Fruit fly (Drosophila melanogaster) whole organism, embryonic: ENCODE results near the gene CG42809.

ENCODE experiments used
- ATbp ChIP-seq: fragments of 200-800 bp; sonication (Bioruptor generic); optimal IDR thresholded peaks from 2 replicates; lab custom pipeline; 2017; ENCODE audit warnings: missing biosample characterization, mild to moderate bottlenecking, missing genetic modification characterization, missing genetic modification reagents
- Abd-B ChIP-seq: fragments of 200-800 bp; sonication (Bioruptor generic); optimal IDR thresholded peaks from 2 replicates; lab custom pipeline; 2018; ENCODE audit warnings: missing biosample characterization, mild to moderate bottlenecking, missing genetic modification characterization, moderate library complexity
- CG13287 ChIP-seq: fragments of 200-800 bp; sonication (Bioruptor generic); IDR thresholded peaks from 2 replicates; pipeline ENCODE4 v1.3.6; 2022; ENCODE audit warnings: missing biosample characterization, missing genetic modification characterization; ENCODE audit not compliant: partially characterized antibody
- CG17186 ChIP-seq: fragments of 200-800 bp; sonication (Bioruptor generic); optimal IDR thresholded peaks from 3 replicates; lab custom pipeline; 2017; ENCODE audit warnings: missing biosample characterization, missing genetic modification reagents, missing genetic modification characterization
- CG1792 ChIP-seq: fragments of 200-800 bp; sonication (Bioruptor generic); optimal IDR thresholded peaks from 2 replicates; lab custom pipeline; 2016; ENCODE audit warnings: missing biosample characterization, missing genetic modification characterization
- CG2116 ChIP-seq: fragments of 200-800 bp; sonication (Bioruptor generic); optimal IDR thresholded peaks from 3 replicates; lab custom pipeline; 2018; ENCODE audit warnings: missing biosample characterization, mild to moderate bottlenecking, missing genetic modification characterization
- CG2120 ChIP-seq: fragments of 200-800 bp; sonication (Bioruptor generic); optimal IDR thresholded peaks from 3 replicates; lab custom pipeline; 2016; ENCODE audit warnings: missing biosample characterization, missing genetic modification characterization
- CG2678 ChIP-seq: fragments of 200-800 bp; sonication (Bioruptor generic); optimal IDR thresholded peaks from 3 replicates; lab custom pipeline; 2019; ENCODE audit warnings: missing biosample characterization, mild to moderate bottlenecking, missing genetic modification characterization, moderate library complexity
- CG31224 ChIP-seq: fragments of 200-800 bp; sonication (Bioruptor generic); IDR thresholded peaks from 2 replicates; pipeline ENCODE4 v1.3.6; 2022; ENCODE audit warnings: missing biosample characterization, missing genetic modification characterization
- CG33213 ChIP-seq: fragments of 200-800 bp; sonication (Bioruptor generic); optimal IDR thresholded peaks from 3 replicates; lab custom pipeline; 2016; ENCODE audit warnings: missing biosample characterization, missing genetic modification characterization
- CG4854 ChIP-seq: fragments of 200-800 bp; sonication (Bioruptor generic); optimal IDR thresholded peaks from 2 replicates; lab custom pipeline; 2016; ENCODE audit warnings: missing biosample characterization, missing genetic modification characterization, inconsistent platforms
- CG7786 ChIP-seq: fragments of 200-800 bp; sonication (Bioruptor generic); optimal IDR thresholded peaks from 2 replicates; lab custom pipeline; 2016; ENCODE audit warnings: missing biosample characterization, missing genetic modification characterization
- CG7963 ChIP-seq: fragments of 200-800 bp; sonication (Bioruptor generic); IDR thresholded peaks from 3 replicates; pipeline ENCODE4 v1.3.6; 2022; ENCODE audit warnings: missing biosample characterization, missing genetic modification characterization; ENCODE audit not compliant: partially characterized antibody
- CG8281 ChIP-seq: fragments of 200-800 bp; sonication (Bioruptor generic); optimal IDR thresholded peaks from 2 replicates; lab custom pipeline; 2018; ENCODE audit warnings: missing biosample characterization, mild to moderate bottlenecking, missing genetic modification characterization, moderate library complexity
- CG9215 ChIP-seq: fragments of 200-800 bp; sonication (Bioruptor generic); IDR thresholded peaks from 2 replicates; pipeline ENCODE4 v1.3.6; 2022; ENCODE audit warnings: missing biosample characterization, missing genetic modification characterization
- CG9817 ChIP-seq: fragments of 200-800 bp; sonication (Bioruptor generic); optimal IDR thresholded peaks from 2 replicates; lab custom pipeline; 2018; ENCODE audit warnings: missing biosample characterization, mild to moderate bottlenecking, missing genetic modification characterization, moderate library complexity
- CG9876 ChIP-seq: fragments of 200-800 bp; sonication (Bioruptor generic); optimal IDR thresholded peaks from 2 replicates; lab custom pipeline; 2016; ENCODE audit warnings: missing biosample characterization, missing genetic modification characterization
- D19A ChIP-seq: fragments of 200-800 bp; optimal IDR thresholded peaks from 3 replicates; lab custom pipeline; 2019; ENCODE audit warnings: missing biosample characterization, mild to moderate bottlenecking, missing genetic modification characterization, moderate library complexity
- Doc2 ChIP-seq: fragments of 200-800 bp; sonication (Bioruptor generic); IDR thresholded peaks from 2 replicates; pipeline ENCODE4 v1.3.6; 2022; ENCODE audit warnings: missing biosample characterization, missing genetic modification characterization
- GATAe ChIP-seq: fragments of 200-800 bp; sonication (Bioruptor generic); conservative IDR thresholded peaks from 2 replicates; pipeline ENCODE4 v1.3.6; 2022; ENCODE audit warnings: missing biosample characterization, missing genetic modification characterization
- HLH54F ChIP-seq: fragments of 200-800 bp; sonication (Bioruptor generic); optimal IDR thresholded peaks from 3 replicates; lab custom pipeline; 2016; ENCODE audit warnings: missing biosample characterization, missing genetic modification characterization
- Hey ChIP-seq: fragments of 200-800 bp; sonication (Bioruptor generic); optimal IDR thresholded peaks from 3 replicates; lab custom pipeline; 2018; ENCODE audit warnings: missing biosample characterization, mild to moderate bottlenecking, missing genetic modification characterization
- Hmr ChIP-seq: fragments of 200-800 bp; sonication (Bioruptor generic); optimal IDR thresholded peaks from 3 replicates; lab custom pipeline; 2017; ENCODE audit warnings: mild to moderate bottlenecking, missing biosample characterization, missing genetic modification reagents, missing genetic modification characterization
- Hsf ChIP-seq: fragments of 200-800 bp; sonication (Bioruptor generic); optimal IDR thresholded peaks from 3 replicates; lab custom pipeline; 2016; ENCODE audit warnings: missing biosample characterization, missing genetic modification characterization
- Mad ChIP-seq: fragments of 200-800 bp; sonication (Bioruptor generic); optimal IDR thresholded peaks from 2 replicates; lab custom pipeline; 2016; ENCODE audit warnings: missing biosample characterization, missing genetic modification characterization
- Myb ChIP-seq: fragments of 200-800 bp; sonication (Bioruptor generic); optimal IDR thresholded peaks from 2 replicates; lab custom pipeline; 2016; ENCODE audit warnings: missing biosample characterization, missing genetic modification characterization
- NfI ChIP-seq: fragments of 200-800 bp; sonication (Bioruptor generic); optimal IDR thresholded peaks from 3 replicates; lab custom pipeline; 2018; ENCODE audit warnings: missing biosample characterization, mild to moderate bottlenecking, missing genetic modification characterization, moderate library complexity
- Opbp ChIP-seq: fragments of 200-800 bp; sonication (Bioruptor generic); IDR thresholded peaks from 3 replicates; pipeline ENCODE4 v1.3.6; 2022; ENCODE audit warnings: missing biosample characterization, missing genetic modification characterization; ENCODE audit not compliant: partially characterized antibody
- Rfx ChIP-seq: fragments of 200-800 bp; sonication (Bioruptor generic); IDR thresholded peaks from 2 replicates; pipeline ENCODE4 v1.3.6; 2022; ENCODE audit warnings: missing biosample characterization, missing genetic modification characterization
- Scr ChIP-seq: fragments of 200-800 bp; sonication (Bioruptor generic); IDR thresholded peaks from 2 replicates; pipeline ENCODE4 v1.3.6; 2022; ENCODE audit warnings: missing biosample characterization, missing genetic modification characterization; ENCODE audit not compliant: partially characterized antibody
- Sox102F ChIP-seq: fragments of 200-800 bp; sonication (Bioruptor generic); optimal IDR thresholded peaks from 2 replicates; lab custom pipeline; 2018; ENCODE audit warnings: missing biosample characterization, mild to moderate bottlenecking, missing genetic modification characterization, moderate library complexity
- Trl ChIP-seq, 3 experiments: fragments of >200 bp in 2 of 3; fragments of 200-800 bp in 1 of 3; sonication (Bioruptor generic) in 1 of 3; optimal IDR thresholded peaks; 2 replicates in 1 of 3; 3 replicates in 2 of 3; lab custom pipeline; 2016 to 2017; ENCODE audit warnings: missing biosample characterization in 1 of 3, missing genetic modification characterization in 1 of 3
- chm ChIP-seq: fragments of 200-800 bp; sonication (Bioruptor generic); IDR thresholded peaks from 2 replicates; pipeline ENCODE4 v1.3.6; 2022; ENCODE audit warnings: missing biosample characterization, missing genetic modification characterization
- dati ChIP-seq: fragments of 200-800 bp; sonication (Bioruptor generic); IDR thresholded peaks from 2 replicates; pipeline ENCODE4 v1.3.6; 2022; ENCODE audit warnings: missing biosample characterization, missing genetic modification characterization
- eve ChIP-seq, 2 experiments: fragments of >200 bp; optimal IDR thresholded peaks; 2 replicates each; lab custom pipeline; 2017; ENCODE audit warnings: missing biosample characterization in 2 of 2, missing genetic modification characterization in 2 of 2
- fu2 ChIP-seq: fragments of 200-800 bp; sonication (Bioruptor generic); optimal IDR thresholded peaks from 2 replicates; lab custom pipeline; 2016; ENCODE audit warnings: missing biosample characterization, missing genetic modification characterization
- gcm2 ChIP-seq: fragments of 200-800 bp; sonication (Bioruptor generic); optimal IDR thresholded peaks from 2 replicates; lab custom pipeline; 2016; ENCODE audit warnings: missing biosample characterization, missing genetic modification characterization
- hkb ChIP-seq, 2 experiments: fragments of 200-800 bp in 1 of 2; fragments of >200 bp in 1 of 2; sonication (Bioruptor generic) in 1 of 2; IDR thresholded peaks in 1 of 2; optimal IDR thresholded peaks in 1 of 2; 2 replicates each; pipeline versions ENCODE4 v1.3.6 to Lab custom; 2017 to 2022; ENCODE audit warnings: missing biosample characterization in 1 of 2, missing genetic modification characterization in 1 of 2
- jing ChIP-seq: fragments of 200-800 bp; sonication (Bioruptor generic); optimal IDR thresholded peaks from 2 replicates; lab custom pipeline; 2018; ENCODE audit warnings: missing biosample characterization, mild to moderate bottlenecking, missing genetic modification characterization
- maf-S ChIP-seq: fragments of 200-800 bp; sonication (Bioruptor generic); optimal IDR thresholded peaks from 2 replicates; lab custom pipeline; 2016; ENCODE audit warnings: missing biosample characterization, missing genetic modification characterization
- pros ChIP-seq: fragments of 200-800 bp; sonication (Bioruptor generic); optimal IDR thresholded peaks from 3 replicates; lab custom pipeline; 2019; ENCODE audit warnings: missing biosample characterization, mild to moderate bottlenecking, missing genetic modification characterization, moderate library complexity
- sc ChIP-seq, 3 experiments: fragments of >200 bp in 2 of 3; fragments of 200-800 bp in 1 of 3; sonication (Bioruptor generic) in 1 of 3; optimal IDR thresholded peaks; 2 replicates in 2 of 3; 3 replicates in 1 of 3; lab custom pipeline; 2017; ENCODE audit warnings: mild to moderate bottlenecking in 1 of 3, missing biosample characterization in 1 of 3, missing genetic modification characterization in 1 of 3, missing genetic modification reagents in 1 of 3
- sim ChIP-seq: fragments of 200-800 bp; sonication (Bioruptor generic); IDR thresholded peaks from 2 replicates; pipeline ENCODE4 v1.3.6; 2022; ENCODE audit warnings: missing biosample characterization, missing genetic modification characterization
- slou ChIP-seq: fragments of 200-800 bp; sonication (Bioruptor generic); optimal IDR thresholded peaks from 3 replicates; lab custom pipeline; 2016; ENCODE audit warnings: missing biosample characterization, missing genetic modification characterization
- sna ChIP-seq: fragments of 200-800 bp; sonication (Bioruptor generic); IDR thresholded peaks from 2 replicates; pipeline ENCODE4 v1.3.6; 2022; ENCODE audit warnings: missing biosample characterization, missing genetic modification characterization; ENCODE audit not compliant: partially characterized antibody
- wor ChIP-seq: fragments of 200-800 bp; sonication (Bioruptor generic); IDR thresholded peaks from 2 replicates; pipeline ENCODE4 v1.3.6; 2022; ENCODE audit warnings: missing biosample characterization, missing genetic modification characterization

CG42809 gene

DNA sequence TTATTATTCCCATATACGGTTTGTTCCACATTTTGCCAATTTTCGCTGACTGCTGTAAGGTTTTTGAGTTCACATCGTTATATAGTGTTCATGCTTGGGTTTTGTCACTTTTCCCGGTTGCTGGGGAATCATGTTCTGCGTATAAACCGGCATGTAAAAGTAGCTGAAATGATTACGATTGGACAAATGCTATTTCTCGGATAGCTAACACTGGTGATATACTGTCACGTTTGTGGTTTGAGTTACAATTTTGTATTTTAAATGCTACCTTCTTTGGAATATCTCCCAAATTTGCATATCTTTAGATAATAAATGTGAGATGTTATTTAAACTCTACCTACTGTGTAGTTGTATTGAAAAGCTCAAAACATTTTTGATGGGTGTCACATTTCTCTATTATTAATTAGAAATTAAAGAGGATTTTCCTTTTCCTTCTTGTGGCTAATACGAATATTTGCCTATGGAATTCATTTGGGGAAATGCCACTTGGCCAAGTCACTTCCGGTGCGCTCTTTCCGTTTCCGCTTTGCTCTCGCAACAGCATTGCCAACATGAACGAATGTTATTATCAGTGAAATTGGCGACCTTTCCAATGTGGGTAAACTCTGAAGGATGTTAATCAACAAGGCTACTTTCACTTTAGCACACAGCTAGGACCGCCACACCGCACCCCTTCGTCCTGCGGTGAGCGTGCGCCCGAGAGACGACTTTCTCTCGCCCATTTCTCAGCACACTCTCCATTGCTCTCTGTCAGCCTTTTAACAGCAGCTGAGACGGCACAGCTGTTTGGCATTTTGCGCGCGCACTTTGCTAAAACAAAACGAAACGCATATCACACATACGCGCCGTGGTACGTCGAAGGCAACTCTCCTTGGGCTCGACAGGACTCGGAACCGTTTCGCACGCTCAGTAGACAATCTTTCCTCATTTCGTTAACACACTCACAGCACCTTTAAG is 42.5 kb upstream of the CG42809 start, which contains the start of the genes CG16956, CG42784 and CG43850 (continued):
- peak; percentile 40 for TF ChIP-seq CG2116 (GFP tag; lab: Kevin White, UChicago)
- TF ChIP-seq CG7963 (GFP tag; lab: Robert Waterston, UW): no peak
- no peak for TF ChIP-seq maf-S (GFP tag; lab: Kevin White, UChicago)
- no peak for TF ChIP-seq Abd-B
- TF ChIP-seq gcm2 (GFP tag; lab: Kevin White, UChicago): no peak
- TF ChIP-seq slou (GFP tag; lab: Kevin White, UChicago): no peak
- TF ChIP-seq CG9215 (GFP tag; lab: Robert Waterston, UW): no peak; the same call in 1 of the 2 replicates
- TF ChIP-seq Doc2 (GFP tag; lab: Robert Waterston, UW): no peak
- peak; percentile 18 for TF ChIP-seq Sox102F (GFP tag; lab: Kevin White, UChicago)
- no peak for TF ChIP-seq CG7786
- peak; percentile 66 for TF ChIP-seq ATbp
- TF ChIP-seq NfI: peak; percentile 80
- peak; percentile 39 to 64 for TF ChIP-seq Trl (optimal IDR thresholded peaks at IDR 0.05; lab: Kevin White, UChicago)
- peak; percentile 24 for TF ChIP-seq Trl (GFP tag; optimal IDR thresholded peaks at IDR 0.05; lab: Kevin White, UChicago)
- TF ChIP-seq sim: 0 out of 2 replicates have a peak, but pooled peaks have one; percentile 25
- TF ChIP-seq CG2120: no peak
- no peak for TF ChIP-seq CG2678 (tag; lab: Kevin White, UChicago)
- TF ChIP-seq wor (GFP tag; lab: Robert Waterston, UW): no peak
- TF ChIP-seq Myb (GFP tag; lab: Kevin White, UChicago): no peak
- TF ChIP-seq jing (GFP tag; lab: Kevin White, UChicago): no peak
- TF ChIP-seq sna (GFP tag; lab: Robert Waterston, UW): no peak
- no peak for TF ChIP-seq CG1792 (GFP tag; lab: Kevin White, UChicago)
- no peak for TF ChIP-seq pros (GFP tag; lab: Kevin White, UChicago)
- peak; percentile 44 for TF ChIP-seq CG9817 (tag; lab: Kevin White, UChicago)
- no peak for TF ChIP-seq eve (GFP tag; optimal IDR thresholded peaks at IDR 0.05; lab: Kevin White, UChicago)
- no peak for TF ChIP-seq D19A (tag; lab: Kevin White, UChicago)
- peak; percentile 35 for TF ChIP-seq Mad (GFP tag; lab: Kevin White, UChicago)
- TF ChIP-seq CG17186 (GFP tag; lab: Kevin White, UChicago): no peak
- TF ChIP-seq CG13287: peak; percentile 23
- TF ChIP-seq chm (GFP tag; lab: Robert Waterston, UW): no peak; the same call in 1 of the 2 replicates
- peak; percentile 94 for TF ChIP-seq Hmr
- TF ChIP-seq CG8281 (tag; lab: Kevin White, UChicago): peak; percentile 11
- no peak for TF ChIP-seq sc (optimal IDR thresholded peaks at IDR 0.05; lab: Kevin White, UChicago)
- peak; percentile 7 for TF ChIP-seq sc (GFP tag; optimal IDR thresholded peaks at IDR 0.05; lab: Kevin White, UChicago)
- TF ChIP-seq fu2: no peak
- no peak for TF ChIP-seq Scr
- TF ChIP-seq CG33213: peak; percentile 30
- TF ChIP-seq GATAe (GFP tag; lab: Robert Waterston, UW): no peak
- no peak for TF ChIP-seq HLH54F (GFP tag; lab: Kevin White, UChicago)
- TF ChIP-seq Opbp: no peak
- no peak for TF ChIP-seq CG4854
- TF ChIP-seq dati (GFP tag; lab: Robert Waterston, UW): no peak
- peak; percentile 54 for TF ChIP-seq Hey (tag; lab: Kevin White, UChicago)
- TF ChIP-seq CG31224 (GFP tag; lab: Robert Waterston, UW): peak; percentile 25; the same call in 1 of the 2 replicates
- TF ChIP-seq Rfx (GFP tag; lab: Robert Waterston, UW): peak; percentile 69
- no peak for TF ChIP-seq hkb (optimal IDR thresholded peaks at IDR 0.05; lab: Kevin White, UChicago)
- TF ChIP-seq hkb (GFP tag; IDR thresholded peaks at IDR 0.05; lab: Robert Waterston, UW): no peak; the same call in 1 of the 2 replicates
- TF ChIP-seq CG9876: no peak
- TF ChIP-seq Hsf (GFP tag; lab: Kevin White, UChicago): peak; percentile 17
